Fruit fly (Drosophila melanogaster) whole organism, prepupa: ENCODE results near the gene Lgr3.
A peak's percentile ranks its signal among the peaks of the same experiment; 100 is the strongest.

Source experiments
- Blimp-1 ChIP-seq: fragments of 200-800 bp; sonication (Bioruptor generic); optimal IDR thresholded peaks from 3 replicates; lab custom pipeline; 2017; ENCODE audit warnings: missing biosample characterization, missing genetic modification characterization, mild to moderate bottlenecking, moderate library complexity, missing genetic modification reagents
- CG10631 ChIP-seq: fragments of 200-800 bp; sonication (Bioruptor generic); optimal IDR thresholded peaks from 2 replicates; lab custom pipeline; 2016; ENCODE audit warnings: missing biosample characterization, missing genetic modification characterization
- CG11294 ChIP-seq: fragments of 200-800 bp; sonication (Bioruptor generic); IDR thresholded peaks from 2 replicates; pipeline ENCODE4 v1.3.6; 2022; ENCODE audit warnings: missing biosample characterization, missing genetic modification characterization
- CG11762 ChIP-seq: fragments of 200-800 bp; sonication (Bioruptor generic); optimal IDR thresholded peaks from 3 replicates; lab custom pipeline; 2016; ENCODE audit warnings: missing biosample characterization, missing genetic modification characterization; ENCODE audit not compliant: insufficient read depth
- CG11902 ChIP-seq: fragments of 200-800 bp; sonication (Bioruptor generic); optimal IDR thresholded peaks from 3 replicates; lab custom pipeline; 2016; ENCODE audit warnings: missing biosample characterization, missing genetic modification characterization
- CG1621 ChIP-seq: fragments of 200-800 bp; sonication (Bioruptor generic); optimal IDR thresholded peaks from 3 replicates; lab custom pipeline; 2018; ENCODE audit warnings: missing biosample characterization, mild to moderate bottlenecking, missing genetic modification characterization
- CG16779 ChIP-seq: fragments of 200-800 bp; sonication (Bioruptor generic); optimal IDR thresholded peaks from 3 replicates; lab custom pipeline; 2017; ENCODE audit warnings: missing biosample characterization, mild to moderate bottlenecking, missing genetic modification characterization
- CG31627 ChIP-seq: fragments of 200-800 bp; sonication (Bioruptor generic); optimal IDR thresholded peaks from 3 replicates; lab custom pipeline; 2016; ENCODE audit warnings: missing biosample characterization, missing genetic modification characterization
- CG32006 ChIP-seq: fragments of 200-800 bp; sonication (Bioruptor generic); optimal IDR thresholded peaks from 3 replicates; lab custom pipeline; 2017; ENCODE audit warnings: missing biosample characterization, mild to moderate bottlenecking, missing genetic modification characterization
- CG34406 ChIP-seq: fragments of 200-800 bp; sonication (Bioruptor generic); optimal IDR thresholded peaks from 3 replicates; lab custom pipeline; 2016; ENCODE audit warnings: missing biosample characterization, missing genetic modification characterization
- CG4318 ChIP-seq: fragments of 200-800 bp; sonication (Bioruptor generic); optimal IDR thresholded peaks from 3 replicates; lab custom pipeline; 2017; ENCODE audit warnings: missing biosample characterization, mild to moderate bottlenecking, missing genetic modification characterization
- CG6163 ChIP-seq: fragments of 200-800 bp; sonication (Bioruptor generic); IDR thresholded peaks from 3 replicates; pipeline ENCODE4 v1.3.6; 2022; ENCODE audit warnings: missing biosample characterization, missing genetic modification characterization
- CG6792 ChIP-seq: fragments of 200-800 bp; sonication (Bioruptor generic); optimal IDR thresholded peaks from 3 replicates; lab custom pipeline; 2016; ENCODE audit warnings: missing biosample characterization, missing genetic modification characterization
- CG6808 ChIP-seq: fragments of 200-800 bp; sonication (Bioruptor generic); optimal IDR thresholded peaks from 3 replicates; lab custom pipeline; 2017; ENCODE audit warnings: missing biosample characterization, missing genetic modification characterization, mild to moderate bottlenecking, moderate library complexity, missing genetic modification reagents
- CG6854 ChIP-seq: fragments of 200-800 bp; sonication (Bioruptor generic); optimal IDR thresholded peaks from 2 replicates; lab custom pipeline; 2017; ENCODE audit warnings: missing biosample characterization, mild to moderate bottlenecking, missing genetic modification characterization
- CG8319 ChIP-seq: fragments of 200-800 bp; sonication (Bioruptor generic); optimal IDR thresholded peaks from 3 replicates; lab custom pipeline; 2016; ENCODE audit warnings: missing biosample characterization, missing genetic modification characterization
- CG8632 ChIP-seq: fragments of 200-800 bp; sonication (Bioruptor generic); optimal IDR thresholded peaks from 3 replicates; lab custom pipeline; 2016; ENCODE audit warnings: missing biosample characterization, missing genetic modification characterization
- CG9139 ChIP-seq: fragments of 200-800 bp; sonication (Bioruptor generic); optimal IDR thresholded peaks from 3 replicates; lab custom pipeline; 2017; ENCODE audit warnings: missing biosample characterization, mild to moderate bottlenecking, missing genetic modification characterization
- Eip75B ChIP-seq: fragments of 200-800 bp; sonication (Bioruptor generic); optimal IDR thresholded peaks from 3 replicates; lab custom pipeline; 2016; ENCODE audit warnings: missing biosample characterization, missing genetic modification characterization
- Ets21C ChIP-seq: fragments of 200-800 bp; sonication (Bioruptor generic); optimal IDR thresholded peaks from 3 replicates; lab custom pipeline; 2016; ENCODE audit warnings: missing biosample characterization, missing genetic modification characterization
- Ets96B ChIP-seq: fragments of 200-800 bp; optimal IDR thresholded peaks from 2 replicates; lab custom pipeline; 2019; ENCODE audit warnings: missing biosample characterization, mild to moderate bottlenecking, missing genetic modification characterization, moderate library complexity
- Gug ChIP-seq: fragments of 200-800 bp; sonication (Bioruptor generic); IDR thresholded peaks from 2 replicates; pipeline ENCODE4 v1.3.6; 2022; ENCODE audit warnings: missing biosample characterization, missing genetic modification characterization
- Hr39 ChIP-seq: fragments of 200-800 bp; sonication (Bioruptor generic); optimal IDR thresholded peaks from 2 replicates; lab custom pipeline; 2016; ENCODE audit warnings: missing biosample characterization, missing genetic modification characterization
- Hr4 ChIP-seq: fragments of 200-800 bp; sonication (Bioruptor generic); optimal IDR thresholded peaks from 3 replicates; lab custom pipeline; 2016; ENCODE audit warnings: missing biosample characterization, missing genetic modification characterization
- Lpt ChIP-seq: fragments of 200-800 bp; sonication (Bioruptor generic); optimal IDR thresholded peaks from 3 replicates; lab custom pipeline; 2016; ENCODE audit warnings: missing biosample characterization, missing genetic modification characterization
- Met ChIP-seq: fragments of 200-800 bp; sonication (Bioruptor generic); optimal IDR thresholded peaks from 3 replicates; lab custom pipeline; 2016; ENCODE audit warnings: missing biosample characterization, missing genetic modification characterization
- Smox ChIP-seq: fragments of 200-800 bp; sonication (Bioruptor generic); optimal IDR thresholded peaks from 3 replicates; lab custom pipeline; 2016; ENCODE audit warnings: missing biosample characterization, missing genetic modification characterization
- Sox102F ChIP-seq: fragments of 200-800 bp; sonication (Bioruptor generic); optimal IDR thresholded peaks from 2 replicates; lab custom pipeline; 2016; ENCODE audit warnings: missing biosample characterization, mild to moderate bottlenecking, missing genetic modification characterization
- Sox14 ChIP-seq: fragments of 200-800 bp; sonication (Bioruptor generic); optimal IDR thresholded peaks from 3 replicates; lab custom pipeline; 2016; ENCODE audit warnings: missing biosample characterization, missing genetic modification characterization
- achi ChIP-seq: fragments of 200-800 bp; sonication (Bioruptor generic); optimal IDR thresholded peaks from 3 replicates; lab custom pipeline; 2016; ENCODE audit warnings: missing biosample characterization, missing genetic modification characterization
- acj6 ChIP-seq: fragments of 200-800 bp; sonication (Bioruptor generic); optimal IDR thresholded peaks from 3 replicates; lab custom pipeline; 2016; ENCODE audit warnings: missing biosample characterization, missing genetic modification characterization
- dac ChIP-seq: fragments of 200-800 bp; sonication (Bioruptor generic); optimal IDR thresholded peaks from 2 replicates; lab custom pipeline; 2017; ENCODE audit warnings: missing biosample characterization, mild to moderate bottlenecking, missing genetic modification characterization
- dsx ChIP-seq: fragments of 200-800 bp; optimal IDR thresholded peaks from 3 replicates; lab custom pipeline; 2019; ENCODE audit warnings: missing biosample characterization, mild to moderate bottlenecking, missing genetic modification characterization, moderate library complexity; ENCODE audit not compliant: poor library complexity, severe bottlenecking
- eg ChIP-seq: fragments of 200-800 bp; sonication (Bioruptor generic); IDR thresholded peaks from 3 replicates; pipeline ENCODE4 v1.3.6; 2022; ENCODE audit warnings: missing biosample characterization, missing genetic modification characterization
- esn ChIP-seq: fragments of 200-800 bp; sonication (Bioruptor generic); optimal IDR thresholded peaks from 2 replicates; lab custom pipeline; 2016; ENCODE audit warnings: missing biosample characterization, mild to moderate bottlenecking, missing genetic modification characterization, moderate library complexity
- fd59A ChIP-seq: fragments of 200-800 bp; sonication (Bioruptor generic); optimal IDR thresholded peaks from 2 replicates; lab custom pipeline; 2017; ENCODE audit warnings: missing biosample characterization, mild to moderate bottlenecking, missing genetic modification characterization, missing genetic modification reagents
- fd85E ChIP-seq: fragments of 200-800 bp; sonication (Bioruptor generic); optimal IDR thresholded peaks from 3 replicates; lab custom pipeline; 2016; ENCODE audit warnings: missing biosample characterization, missing genetic modification characterization
- fkh ChIP-seq: fragments of 200-800 bp; sonication (Bioruptor generic); optimal IDR thresholded peaks from 3 replicates; lab custom pipeline; 2017; ENCODE audit warnings: missing biosample characterization, mild to moderate bottlenecking, missing genetic modification characterization, moderate library complexity
- lz ChIP-seq: fragments of 200-800 bp; sonication (Bioruptor generic); optimal IDR thresholded peaks from 3 replicates; lab custom pipeline; 2016; ENCODE audit warnings: missing biosample characterization, missing genetic modification characterization
- net ChIP-seq: fragments of 200-800 bp; sonication (Bioruptor generic); optimal IDR thresholded peaks from 3 replicates; lab custom pipeline; 2016; ENCODE audit warnings: missing biosample characterization, missing genetic modification characterization
- pdm3 ChIP-seq: fragments of 200-800 bp; sonication (Bioruptor generic); optimal IDR thresholded peaks from 3 replicates; lab custom pipeline; 2016; ENCODE audit warnings: missing biosample characterization, missing genetic modification characterization
- spab ChIP-seq: fragments of 200-800 bp; sonication (Bioruptor generic); optimal IDR thresholded peaks from 2 replicates; lab custom pipeline; 2017; ENCODE audit warnings: missing biosample characterization, mild to moderate bottlenecking, missing genetic modification characterization, missing genetic modification reagents
- ss ChIP-seq, 2 experiments: fragments of 200-800 bp; sonication (Bioruptor generic); optimal IDR thresholded peaks; 2 replicates in 1 of 2; 3 replicates in 1 of 2; lab custom pipeline; 2017 to 2018; ENCODE audit warnings: mild to moderate bottlenecking in 2 of 2, missing biosample characterization in 2 of 2, missing genetic modification characterization in 2 of 2, moderate library complexity in 1 of 2
- vri ChIP-seq: fragments of 200-800 bp; sonication (Bioruptor generic); optimal IDR thresholded peaks from 3 replicates; lab custom pipeline; 2016; ENCODE audit warnings: missing biosample characterization, mild to moderate bottlenecking, missing genetic modification characterization

Gene Lgr3

DNA sequence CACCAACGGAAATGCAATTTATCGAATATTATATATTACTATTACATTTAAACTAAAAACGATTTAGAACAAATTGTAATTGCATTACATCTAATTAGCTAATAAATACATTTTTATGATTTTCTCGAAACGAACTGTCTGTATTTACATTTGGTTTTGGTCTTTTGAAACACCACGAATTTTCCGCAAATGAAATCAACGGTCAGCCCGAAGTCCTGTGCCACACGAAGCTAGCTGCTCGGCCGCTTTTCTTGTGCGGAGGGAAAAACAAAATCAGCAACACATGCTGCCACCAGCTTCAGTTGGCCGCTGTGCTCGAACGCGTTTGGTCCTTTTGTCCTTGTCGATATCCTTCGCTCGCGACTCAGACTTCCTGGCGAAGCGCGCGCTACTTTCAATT lies at the start of gene Lgr3:
Gene Lgr3 (plus strand): TSS at position 301 of the 400 bp plus-strand sequence.
- no peak for TF ChIP-seq Smox

dm6 chr3R:25618114-25618513 lies 47.5 kb upstream of the Lgr3 start, which contains the start of gene CG5071:
CG5071 (plus strand) TSS chr3R:25618414.
- TF ChIP-seq dsx (GFP tag; lab: Kevin White, UChicago) (no peak), ss (GFP tag; optimal IDR thresholded peaks at IDR 0.05; lab: Kevin White, UChicago) (no peak), fkh (GFP tag; lab: Kevin White, UChicago) (no peak)

- TF ChIP-seq acj6 (GFP tag; lab: Kevin White, UChicago) (peak; percentile 39), fkh (GFP tag; lab: Kevin White, UChicago) (no peak), CG16779 (tag; lab: Kevin White, UChicago) (no peak), CG6792 (GFP tag; lab: Kevin White, UChicago) (peak; percentile 27), CG9139 (GFP tag; lab: Kevin White, UChicago) (no peak), Smox (no peak), spab (GFP tag; lab: Kevin White, UChicago) (no peak), achi (GFP tag; lab: Kevin White, UChicago) (peak; percentile 46), CG6163 (no peak; the same call in 1 of the 3 replicates), eg (GFP tag; lab: Robert Waterston, UW) (no peak; the same call in 2 of the 3 replicates), dsx (GFP tag; lab: Kevin White, UChicago) (peak; percentile 29), Blimp-1 (no peak), CG6808 (GFP tag; lab: Kevin White, UChicago) (no peak), pdm3 (GFP tag; lab: Kevin White, UChicago) (no peak), dac (GFP tag; lab: Kevin White, UChicago) (no peak), Sox14 (GFP tag; lab: Kevin White, UChicago) (peak; percentile 8), CG4318 (GFP tag; lab: Kevin White, UChicago) (no peak), Sox102F (GFP tag; lab: Kevin White, UChicago) (no peak), CG10631 (GFP tag; lab: Kevin White, UChicago) (no peak), vri (no peak), fd59A (GFP tag; lab: Kevin White, UChicago) (no peak), CG34406 (GFP tag; lab: Kevin White, UChicago) (peak; percentile 45), esn (no peak), Met (GFP tag; lab: Kevin White, UChicago) (peak; percentile 43), CG11762 (peak; percentile 35), CG31627 (GFP tag; lab: Kevin White, UChicago) (peak; percentile 12), fd85E (GFP tag; lab: Kevin White, UChicago) (no peak), CG32006 (GFP tag; lab: Kevin White, UChicago) (peak; percentile 52), CG8632 (GFP tag; lab: Kevin White, UChicago) (no peak), Ets21C (GFP tag; lab: Kevin White, UChicago) (no peak), CG11294 (GFP tag; lab: Robert Waterston, UW) (no peak), Gug (peak; percentile 31; the same call in 1 of the 2 replicates), Eip75B (GFP tag; lab: Kevin White, UChicago) (peak; percentile 11), CG6854 (no peak), net (GFP tag; lab: Kevin White, UChicago) (peak; percentile 39), Hr39 (GFP tag; lab: Kevin White, UChicago) (peak; percentile 23), Ets96B (tag; lab: Kevin White, UChicago) (no peak), lz (GFP tag; lab: Kevin White, UChicago) (no peak), CG8319 (GFP tag; lab: Kevin White, UChicago) (no peak), CG1621 (tag; lab: Kevin White, UChicago) (no peak), Hr4 (GFP tag; lab: Kevin White, UChicago) (no peak), Lpt (GFP tag; lab: Kevin White, UChicago) (peak; percentile 33), CG11902 (GFP tag; lab: Kevin White, UChicago) (no peak)
These were observed 41.5 kb upstream of the Lgr3 start, which contains the start of gene Npl4 for dm6 chr3R:25623800-25624791. Npl4 (minus strand) TSS chr3R:25624662.
